Fruit fly (Drosophila melanogaster): ENCODE measurements around the gene CG12730.
A peak's percentile ranks its signal among the peaks of the same experiment; 100 is the strongest.

dm6 chrX:5516783-5517571 is 569 bp downstream of the CG12730 start:
- no peak for TF ChIP-seq CG7786 (GFP tag; optimal IDR thresholded peaks at IDR 0.05)
- TF ChIP-seq sc (optimal IDR thresholded peaks at IDR 0.05): no peak
- no peak for TF ChIP-seq sc (GFP tag; optimal IDR thresholded peaks at IDR 0.05)
- no peak for TF ChIP-seq CG8478 (optimal IDR thresholded peaks at IDR 0.05)
- TF ChIP-seq rib (GFP tag; IDR thresholded peaks at IDR 0.05): no peak
- TF ChIP-seq B-H1 (GFP tag; IDR thresholded peaks at IDR 0.05): no peak; the same call in 2 of the 3 replicates
- no peak for TF ChIP-seq CG33213 (GFP tag; optimal IDR thresholded peaks at IDR 0.05)
- peak; percentile 8 for TF ChIP-seq CG6683 (GFP tag; optimal IDR thresholded peaks at IDR 0.05)
